Worm (Caenorhabditis elegans) whole organism, L3 larva: Measurements from ENCODE around the gene C54E10.6.

Source experiments
- ZK546.5 ChIP-seq: sonication (generic microtip); optimal IDR thresholded peaks from 2 replicates; lab custom pipeline; 2017; ENCODE audit warnings: missing biosample characterization, missing genetic modification characterization
- ama-1 ChIP-seq: fragments of 150-350 bp; optimal IDR thresholded peaks from 2 replicates; lab custom pipeline; 2018
- ceh-82 ChIP-seq: fragments of 150-350 bp; optimal IDR thresholded peaks from 2 replicates; lab custom pipeline; 2014; ENCODE audit warnings: missing biosample characterization, missing genetic modification characterization
- ceh-9 ChIP-seq: sonication (generic microtip); optimal IDR thresholded peaks from 2 replicates; lab custom pipeline; 2018; ENCODE audit warnings: missing biosample characterization, missing genetic modification characterization
- egl-27 ChIP-seq: sonication (generic microtip); optimal IDR thresholded peaks from 4 replicates; lab custom pipeline; 2017; ENCODE audit warnings: missing biosample characterization, missing genetic modification reagents, missing genetic modification characterization
- hmg-11 ChIP-seq: sonication (generic microtip); optimal IDR thresholded peaks from 2 replicates; lab custom pipeline; 2016; ENCODE audit warnings: missing genetic modification characterization, missing compliant biosample characterization
- mdl-1 ChIP-seq: fragments of 150-350 bp; optimal IDR thresholded peaks from 2 replicates; lab custom pipeline; 2014; ENCODE audit warnings: missing biosample characterization, missing genetic modification characterization
- mml-1 ChIP-seq: fragments of 150-350 bp; sonication (generic microtip); optimal IDR thresholded peaks from 3 replicates; lab custom pipeline; 2014; ENCODE audit warnings: missing biosample characterization, missing genetic modification characterization
- nhr-237 ChIP-seq: fragments of 150-350 bp; optimal IDR thresholded peaks from 2 replicates; lab custom pipeline; 2014; ENCODE audit warnings: missing biosample characterization, missing genetic modification characterization
- nhr-25 ChIP-seq: sonication (generic microtip); optimal IDR thresholded peaks from 2 replicates; lab custom pipeline; 2017; ENCODE audit warnings: missing biosample characterization, missing genetic modification characterization
- pqm-1 ChIP-seq: fragments of 150-350 bp; optimal IDR thresholded peaks from 2 replicates; lab custom pipeline; 2017; ENCODE audit warnings: missing biosample characterization, missing genetic modification characterization, inconsistent platforms
- sea-2 ChIP-seq: fragments of 150-350 bp; sonication (generic microtip); optimal IDR thresholded peaks from 4 replicates; lab custom pipeline; 2014; ENCODE audit warnings: missing biosample characterization, missing genetic modification reagents, missing genetic modification characterization
- zag-1 ChIP-seq: fragments of 150-350 bp; optimal IDR thresholded peaks from 2 replicates; lab custom pipeline; 2014; ENCODE audit warnings: missing biosample characterization, missing genetic modification characterization

- TF ChIP-seq hmg-11 (no peak), egl-27 (tag; lab: Kevin White, UChicago) (no peak), ZK546.5 (no peak), mdl-1 (tag; lab: Kevin White, UChicago) (no peak), pqm-1 (tag; lab: Kevin White, UChicago) (no peak), nhr-25 (tag; lab: Kevin White, UChicago) (no peak), ceh-82 (tag; lab: Kevin White, UChicago) (no peak), zag-1 (tag; lab: Kevin White, UChicago) (no peak), sea-2 (GFP tag; lab: Kevin White, UChicago) (no peak), ceh-9 (tag; lab: Kevin White, UChicago) (no peak), mml-1 (tag; lab: Kevin White, UChicago) (no peak), nhr-237 (no peak), ama-1 (no peak)
Observed at ce11 chrV:18761078-18761477, 47.5 kb downstream of the C54E10.6 start, which contains the start of gene F11D11.4.
